Fruit fly (Drosophila melanogaster) whole organism: ENCODE results near the gene Ama.
A peak's percentile ranks its signal among the peaks of the same experiment; 100 is the strongest.

Source experiments
- CG8478 ChIP-seq: fragments of >200 bp; optimal IDR thresholded peaks from 2 replicates; lab custom pipeline; 2018; ENCODE audit warnings: inconsistent platforms
- Dll ChIP-seq: fragments of >200 bp; optimal IDR thresholded peaks from 2 replicates; lab custom pipeline; 2017
- EcR ChIP-seq, 2 experiments: fragments of >200 bp; optimal IDR thresholded peaks; 2 replicates each; lab custom pipeline; 2017; ENCODE audit warnings: missing biosample characterization in 2 of 2, missing genetic modification characterization in 2 of 2, missing genetic modification reagents in 2 of 2
- pan ChIP-seq: fragments of >200 bp; optimal IDR thresholded peaks from 2 replicates; lab custom pipeline; 2017
- psq ChIP-seq: fragments of >200 bp; optimal IDR thresholded peaks from 2 replicates; lab custom pipeline; 2017
- usp ChIP-seq: fragments of >200 bp; optimal IDR thresholded peaks from 2 replicates; lab custom pipeline; 2017; ENCODE audit warnings: missing biosample characterization, missing genetic modification characterization, mixed read lengths

- TF ChIP-seq EcR (GFP tag; optimal IDR thresholded peaks at IDR 0.05; lab: Kevin White, UChicago) = no peak
- no peak for TF ChIP-seq psq (lab: Kevin White, UChicago)
- no peak for TF ChIP-seq pan (lab: Kevin White, UChicago)
- TF ChIP-seq CG8478 (lab: Kevin White, UChicago) = no peak
- TF ChIP-seq usp (GFP tag; lab: Kevin White, UChicago) = no peak
- peak; percentile 56 for TF ChIP-seq Dll
These were observed 36.3 kb upstream of the Ama start for dm6 chr3R:6726119-6726518.
